Fruit fly (Drosophila melanogaster): ENCODE data around the gene Set.

DNA sequence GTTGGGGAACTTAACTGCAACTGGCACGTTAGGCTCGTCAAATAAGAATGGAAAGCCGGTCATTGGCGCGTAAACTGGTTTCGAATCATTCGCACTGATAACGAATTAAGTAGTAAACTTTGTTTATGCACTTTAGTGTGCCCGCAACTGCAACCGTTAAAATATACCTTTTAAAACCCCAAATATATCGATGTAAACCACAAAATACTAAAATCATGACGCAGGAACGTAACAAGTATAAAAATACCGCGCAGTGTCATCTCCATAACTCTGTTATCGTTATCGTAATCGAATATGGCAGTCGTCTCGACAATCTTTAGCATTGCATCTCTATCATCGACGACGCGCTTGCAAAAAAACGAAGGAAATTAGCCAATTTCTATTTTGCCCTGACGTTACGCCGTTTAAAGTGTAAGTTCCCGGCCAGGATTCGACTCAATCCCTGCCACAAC, 38.0 kb upstream of the Set start, which contains the start of the genes CG31344 and Caf1-55:
- TF ChIP-seq Snoo (tag; optimal IDR thresholded peaks at IDR 0.05) = no peak
- no peak for TF ChIP-seq CG8159 (tag; optimal IDR thresholded peaks at IDR 0.05)
- TF ChIP-seq CG13204 (GFP tag; optimal IDR thresholded peaks at IDR 0.05) = no peak
- no peak for TF ChIP-seq CG17806 (tag; optimal IDR thresholded peaks at IDR 0.05)
- TF ChIP-seq rn (GFP tag; IDR thresholded peaks at IDR 0.05) = no peak
- no peak for TF ChIP-seq CG4496 (GFP tag; IDR thresholded peaks at IDR 0.05)
- no peak for TF ChIP-seq CG10348 (GFP tag; IDR thresholded peaks at IDR 0.05)
- no peak; the same call in 1 of the 2 replicates for TF ChIP-seq Ets98B (GFP tag; IDR thresholded peaks at IDR 0.05)
- TF ChIP-seq gl (tag; optimal IDR thresholded peaks at IDR 0.05) = no peak
- no peak for TF ChIP-seq Pif1B (GFP tag; optimal IDR thresholded peaks at IDR 0.05)
- TF ChIP-seq D1 (tag; optimal IDR thresholded peaks at IDR 0.05) = no peak
